Worm (Caenorhabditis elegans) whole organism, midembryonic: Measurements from ENCODE around the gene pgp-9.

Experiments used
- T22C8.4 ChIP-seq: fragments of 200-800 bp; sonication (Bioruptor generic); IDR thresholded peaks from 2 replicates; pipeline ENCODE4 v1.3.6; 2022; ENCODE audit warnings: missing genetic modification characterization, missing compliant biosample characterization
- cog-1 ChIP-seq: sonication (generic microtip); optimal IDR thresholded peaks from 2 replicates; lab custom pipeline; 2016; ENCODE audit warnings: missing genetic modification characterization, missing compliant biosample characterization
- flt-1 ChIP-seq: fragments of 200-800 bp; sonication (Bioruptor generic); IDR thresholded peaks from 2 replicates; pipeline ENCODE4 v1.3.6; 2022; ENCODE audit warnings: missing genetic modification characterization, missing compliant biosample characterization
- klf-2 ChIP-seq: fragments of 200-800 bp; sonication (Bioruptor generic); conservative IDR thresholded peaks from 2 replicates; pipeline ENCODE4 v1.3.6; 2022; ENCODE audit warnings: missing genetic modification reagents, missing genetic modification characterization, missing compliant biosample characterization
- med-1 ChIP-seq: sonication (generic microtip); optimal IDR thresholded peaks from 2 replicates; lab custom pipeline; 2017; ENCODE audit warnings: missing genetic modification characterization, mild to moderate bottlenecking, missing compliant biosample characterization, antibody characterized with exemption, missing genetic modification reagents; ENCODE audit not compliant: insufficient read depth
- ref-1 ChIP-seq: fragments of 200-800 bp; sonication (Bioruptor generic); conservative IDR thresholded peaks from 2 replicates; pipeline ENCODE4 v1.3.6; 2022; ENCODE audit warnings: missing genetic modification reagents, missing genetic modification characterization, missing compliant biosample characterization
- tab-1 ChIP-seq: fragments of 200-800 bp; sonication (Bioruptor generic); IDR thresholded peaks from 2 replicates; pipeline ENCODE4 v1.3.6; 2022; ENCODE audit warnings: missing genetic modification characterization, missing compliant biosample characterization
- ztf-23 ChIP-seq: fragments of 200-800 bp; sonication (Bioruptor generic); IDR thresholded peaks from 2 replicates; pipeline ENCODE4 v1.3.6; 2022; ENCODE audit warnings: missing genetic modification reagents, missing genetic modification characterization, missing compliant biosample characterization
- ztf-29 ChIP-seq: fragments of 200-800 bp; sonication (Bioruptor generic); IDR thresholded peaks from 2 replicates; pipeline ENCODE4 v1.3.6; 2022; ENCODE audit warnings: missing genetic modification reagents, missing genetic modification characterization, missing compliant biosample characterization

The pgp-9 gene

DNA sequence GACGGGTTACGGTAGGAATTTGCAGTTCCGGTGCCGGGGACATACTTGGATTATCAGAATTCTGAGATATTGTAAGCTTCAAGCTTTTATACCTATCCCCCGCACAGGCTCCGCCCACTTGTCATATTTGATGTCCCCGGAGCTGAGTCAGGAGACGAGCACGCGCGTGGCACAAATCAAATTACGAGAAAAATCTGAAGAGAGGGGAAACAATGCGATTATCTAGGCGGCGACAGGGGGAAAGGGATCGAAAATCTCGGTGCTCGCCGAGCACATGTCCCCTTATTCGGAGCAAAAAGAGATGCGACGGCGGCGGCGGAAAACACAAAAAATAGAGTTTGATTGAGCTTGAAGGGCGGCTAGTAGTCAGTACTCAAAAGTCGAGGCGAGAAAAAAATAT lies 6.5 kb upstream of the pgp-9 start, which contains the start of gene R12G8.1:
Gene R12G8.1, minus strand, starts transcription at position 63 of the 400 bp plus-strand sequence.
- TF ChIP-seq T22C8.4 (GFP tag; lab: Robert Waterston, UW) (no peak), med-1 (GFP tag; lab: Kevin White, UChicago) (no peak), tab-1 (GFP tag; lab: Robert Waterston, UW) (no peak), flt-1 (no peak), cog-1 (tag; lab: Kevin White, UChicago) (no peak), ztf-23 (GFP tag; lab: Robert Waterston, UW) (no peak), ref-1 (no peak), ztf-29 (GFP tag; lab: Robert Waterston, UW) (no peak), klf-2 (no peak)

DNA sequence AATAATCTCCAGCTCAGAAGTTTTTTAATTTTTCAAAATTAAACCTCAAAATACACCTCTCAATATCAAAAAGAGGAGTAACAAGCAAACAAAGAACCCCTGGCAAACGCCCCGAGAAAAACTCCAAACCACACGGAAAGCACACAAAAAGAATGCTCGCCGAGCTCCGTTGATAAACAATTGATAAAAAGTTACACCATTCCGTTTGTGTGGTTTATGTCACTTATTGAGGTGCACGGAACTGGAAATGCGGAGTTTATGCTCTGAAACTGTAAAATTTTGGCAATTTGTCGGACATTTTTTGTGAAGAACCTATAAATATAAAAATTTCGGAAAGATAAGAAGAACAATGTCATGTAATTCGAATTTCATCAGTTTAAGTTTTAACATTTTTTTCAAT lies 3.4 kb upstream of the pgp-9 start:
- TF ChIP-seq med-1 (GFP tag; lab: Kevin White, UChicago) (no peak), klf-2 (no peak), cog-1 (tag; lab: Kevin White, UChicago) (no peak), ztf-23 (GFP tag; lab: Robert Waterston, UW) (no peak), tab-1 (GFP tag; lab: Robert Waterston, UW) (no peak), ztf-29 (GFP tag; lab: Robert Waterston, UW) (no peak), T22C8.4 (GFP tag; lab: Robert Waterston, UW) (no peak), flt-1 (no peak), ref-1 (no peak)

DNA sequence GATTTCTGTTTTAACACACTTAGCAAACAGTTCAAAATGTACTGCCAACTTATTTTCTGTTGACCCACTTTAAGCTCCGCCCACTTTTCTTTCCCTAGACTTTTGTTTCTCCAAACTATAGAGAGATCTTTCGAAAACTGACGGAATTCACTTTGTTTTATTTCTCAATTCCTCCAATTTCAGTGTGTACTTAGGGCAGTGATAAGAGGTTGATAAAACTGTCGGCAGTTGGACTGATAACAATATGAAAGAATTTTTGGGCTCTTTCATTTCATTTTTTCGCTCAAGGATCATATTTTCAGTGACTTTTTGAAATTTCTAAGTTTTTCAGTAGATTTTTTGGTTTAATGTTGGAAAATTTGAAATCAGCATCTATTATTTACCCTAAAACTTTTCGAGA lies 693 bp upstream of the pgp-9 start:
- TF ChIP-seq flt-1 (no peak), klf-2 (no peak), T22C8.4 (GFP tag; lab: Robert Waterston, UW) (no peak), ref-1 (no peak), ztf-23 (GFP tag; lab: Robert Waterston, UW) (no peak), ztf-29 (GFP tag; lab: Robert Waterston, UW) (no peak)

DNA sequence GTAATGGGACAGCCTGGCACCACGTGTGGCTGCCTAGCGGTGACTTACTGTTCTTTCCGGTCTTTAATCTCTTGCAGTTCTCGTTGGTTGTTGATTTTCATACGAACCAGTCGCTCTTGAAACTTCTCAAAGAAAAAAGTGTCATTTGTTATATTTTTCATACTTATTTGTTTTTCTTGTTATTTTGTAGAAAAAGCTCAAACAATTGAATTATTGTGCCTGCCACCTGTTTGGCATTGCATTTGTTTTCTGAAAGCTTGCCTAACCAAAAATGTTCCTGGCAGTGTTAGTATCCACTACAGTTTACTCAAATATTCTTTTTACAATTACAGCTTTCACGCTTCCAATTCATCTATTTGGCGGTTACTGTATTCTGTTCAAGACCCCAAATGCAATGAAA lies 9.4 kb downstream of the pgp-9 start, which contains the start of the genes C47A10.16 and srh-283:
Gene C47A10.16, minus strand, starts transcription at position 101 of the 400 bp plus-strand sequence.
Gene srh-283, plus strand, starts transcription at position 272 of the 400 bp plus-strand sequence.
- TF ChIP-seq med-1 (GFP tag; lab: Kevin White, UChicago) (no peak), ztf-29 (GFP tag; lab: Robert Waterston, UW) (no peak), T22C8.4 (GFP tag; lab: Robert Waterston, UW) (no peak), ztf-23 (GFP tag; lab: Robert Waterston, UW) (no peak), flt-1 (no peak), ref-1 (no peak), klf-2 (no peak), cog-1 (tag; lab: Kevin White, UChicago) (no peak), tab-1 (GFP tag; lab: Robert Waterston, UW) (no peak)

DNA sequence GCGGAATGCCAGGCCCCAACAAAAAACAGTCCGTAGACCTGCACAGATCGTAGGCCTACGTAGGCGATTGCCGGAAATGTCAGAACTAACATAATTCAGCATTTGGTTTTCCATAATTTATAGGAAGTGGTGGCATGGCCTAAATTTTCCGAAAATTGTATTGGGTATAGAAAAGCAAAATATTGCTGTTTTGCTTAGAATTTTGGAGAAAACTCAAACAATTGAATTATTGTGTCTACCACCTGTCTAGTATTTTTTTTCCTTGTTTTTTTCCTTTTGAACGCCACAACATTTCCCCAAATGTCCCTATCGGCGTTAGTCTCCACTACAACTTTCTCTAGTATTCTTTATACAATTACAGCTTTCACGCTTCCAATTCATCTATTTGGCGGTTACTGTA lies 11.6 kb downstream of the pgp-9 start, which contains the start of gene srh-284:
Gene srh-284, plus strand, starts transcription at position 301 of the 400 bp plus-strand sequence.
- TF ChIP-seq ztf-23 (GFP tag; lab: Robert Waterston, UW) (no peak), cog-1 (tag; lab: Kevin White, UChicago) (no peak), ztf-29 (GFP tag; lab: Robert Waterston, UW) (no peak), T22C8.4 (GFP tag; lab: Robert Waterston, UW) (no peak), klf-2 (no peak), ref-1 (no peak), tab-1 (GFP tag; lab: Robert Waterston, UW) (no peak), med-1 (GFP tag; lab: Kevin White, UChicago) (no peak), flt-1 (no peak)

DNA sequence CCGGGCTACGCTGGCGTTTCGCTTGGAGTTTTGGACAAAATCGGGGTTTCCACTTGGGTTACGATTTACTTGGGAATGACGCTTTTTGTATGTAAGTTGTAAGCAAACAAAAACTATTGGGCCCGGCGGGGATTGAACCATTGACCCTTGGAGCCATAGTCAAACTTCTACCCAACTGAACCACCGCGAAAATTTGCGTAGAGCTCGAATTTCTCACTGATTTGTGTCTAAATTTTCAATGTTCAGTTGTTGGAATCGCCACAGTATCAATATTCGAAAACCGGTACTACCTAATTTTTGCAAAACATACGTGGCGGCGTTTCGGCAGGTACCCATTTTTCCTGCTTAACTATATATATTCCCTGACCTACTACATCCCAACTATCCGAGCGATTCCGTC lies 12.1 kb downstream of the pgp-9 start:
- TF ChIP-seq med-1 (GFP tag; lab: Kevin White, UChicago): no peak
- TF ChIP-seq ztf-29 (GFP tag; lab: Robert Waterston, UW): no peak
- no peak for TF ChIP-seq ref-1
- TF ChIP-seq cog-1 (tag; lab: Kevin White, UChicago): no peak
- TF ChIP-seq flt-1: no peak
- TF ChIP-seq klf-2: no peak
- no peak for TF ChIP-seq tab-1 (GFP tag; lab: Robert Waterston, UW)
- TF ChIP-seq ztf-23 (GFP tag; lab: Robert Waterston, UW): no peak
- no peak for TF ChIP-seq T22C8.4 (GFP tag; lab: Robert Waterston, UW)

DNA sequence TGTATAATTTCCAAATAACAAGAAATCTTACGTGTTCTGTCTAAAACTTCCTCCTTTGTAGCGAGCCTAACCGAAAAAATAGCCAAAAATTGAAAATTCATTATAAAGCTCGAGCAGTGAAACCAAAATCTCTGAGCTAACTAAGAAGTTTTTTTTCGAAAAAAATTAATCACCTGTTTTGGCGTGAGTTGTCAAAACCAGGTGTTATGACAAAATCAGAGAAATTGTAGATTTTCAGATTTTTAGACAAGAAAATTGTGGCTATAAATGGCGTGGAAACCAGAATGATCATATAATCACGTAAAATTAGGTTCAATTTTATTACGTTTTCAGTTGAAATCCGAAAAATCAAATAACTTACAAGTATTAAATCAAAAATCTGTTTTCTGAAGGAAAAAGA lies 17.4 kb downstream of the pgp-9 start, which contains the start of gene sre-21:
Gene sre-21, minus strand, starts transcription at position 101 of the 400 bp plus-strand sequence.
- TF ChIP-seq klf-2: no peak
- no peak for TF ChIP-seq ref-1
- TF ChIP-seq ztf-29 (GFP tag; lab: Robert Waterston, UW): no peak
- no peak for TF ChIP-seq ztf-23 (GFP tag; lab: Robert Waterston, UW)
- TF ChIP-seq T22C8.4 (GFP tag; lab: Robert Waterston, UW): no peak
- no peak for TF ChIP-seq med-1 (GFP tag; lab: Kevin White, UChicago)
- TF ChIP-seq cog-1 (tag; lab: Kevin White, UChicago): no peak
- no peak for TF ChIP-seq tab-1 (GFP tag; lab: Robert Waterston, UW)
- TF ChIP-seq flt-1: no peak

DNA sequence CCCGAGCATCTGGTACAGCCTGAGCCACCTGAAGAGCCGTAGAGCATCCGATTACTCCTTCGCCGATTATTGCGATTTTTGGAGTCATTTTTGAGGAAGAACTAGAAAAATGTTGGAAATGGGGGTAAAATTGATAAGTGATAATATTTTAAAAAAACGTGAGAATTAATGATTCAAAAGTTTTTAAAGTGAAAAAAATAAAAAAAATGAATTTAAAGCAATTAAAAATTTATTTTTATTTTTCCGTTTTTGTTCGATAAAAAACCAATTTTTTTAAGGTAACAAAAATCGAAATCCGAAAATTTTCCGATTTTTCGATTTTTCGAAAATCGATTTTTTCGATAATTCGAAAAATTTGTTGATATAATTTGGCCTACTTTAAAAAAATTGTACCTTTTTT lies 21.4 kb downstream of the pgp-9 start, which contains the start of gene ddo-1:
Gene ddo-1, minus strand, starts transcription at position 101 of the 400 bp plus-strand sequence.
- TF ChIP-seq flt-1: no peak
- TF ChIP-seq ztf-23 (GFP tag; lab: Robert Waterston, UW): no peak
- TF ChIP-seq tab-1 (GFP tag; lab: Robert Waterston, UW): no peak
- TF ChIP-seq med-1 (GFP tag; lab: Kevin White, UChicago): no peak
- TF ChIP-seq klf-2: no peak
- no peak for TF ChIP-seq T22C8.4 (GFP tag; lab: Robert Waterston, UW)
- TF ChIP-seq ztf-29 (GFP tag; lab: Robert Waterston, UW): no peak
- no peak for TF ChIP-seq ref-1
- TF ChIP-seq cog-1 (tag; lab: Kevin White, UChicago): no peak

DNA sequence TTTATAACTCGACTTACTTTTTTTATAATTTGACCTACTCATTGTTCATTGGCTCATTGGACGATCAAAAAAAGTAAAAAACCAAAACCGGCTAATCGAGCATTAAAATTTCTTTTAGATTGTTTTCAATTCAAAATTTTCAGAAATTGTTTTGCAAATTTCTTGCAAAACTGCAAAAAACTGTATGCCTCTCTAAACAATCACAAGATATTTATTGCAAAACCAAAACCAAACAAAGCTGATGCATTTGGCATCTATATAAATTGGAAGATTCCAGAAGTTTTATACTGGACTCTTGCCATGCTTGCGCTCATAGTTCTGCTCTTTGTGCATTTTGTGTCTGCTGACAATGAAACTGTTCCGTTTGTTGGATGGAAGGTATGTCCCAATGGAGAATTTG lies 21.9 kb downstream of the pgp-9 start, which contains the start of gene C47A10.12:
Gene C47A10.12, plus strand, starts transcription at position 301 of the 400 bp plus-strand sequence.
- no peak for TF ChIP-seq T22C8.4 (GFP tag; lab: Robert Waterston, UW)
- no peak for TF ChIP-seq ztf-29 (GFP tag; lab: Robert Waterston, UW)

DNA sequence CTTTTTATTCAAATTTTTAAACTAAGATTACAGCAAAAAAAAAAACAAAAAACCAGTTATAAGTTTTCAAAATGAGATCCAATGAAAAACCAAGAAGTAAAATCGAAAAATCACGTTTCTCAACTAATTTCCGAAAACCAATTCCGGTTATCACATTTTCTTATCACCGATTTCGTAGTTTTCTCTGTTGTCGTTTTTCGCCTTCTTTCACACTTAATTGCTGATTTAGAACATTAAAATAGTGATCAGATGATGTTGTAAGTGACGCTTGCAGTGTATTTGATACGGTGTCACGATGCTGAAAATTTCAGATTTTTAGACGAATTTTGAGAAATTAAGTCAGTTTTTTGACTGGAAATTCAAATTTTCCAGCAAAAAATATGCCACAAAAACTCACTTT lies 24.6 kb downstream of the pgp-9 start:
- TF ChIP-seq med-1 (GFP tag; lab: Kevin White, UChicago) (no peak), ztf-29 (GFP tag; lab: Robert Waterston, UW) (no peak), flt-1 (no peak), tab-1 (GFP tag; lab: Robert Waterston, UW) (no peak), ztf-23 (GFP tag; lab: Robert Waterston, UW) (no peak), ref-1 (no peak), cog-1 (tag; lab: Kevin White, UChicago) (no peak), klf-2 (no peak), T22C8.4 (GFP tag; lab: Robert Waterston, UW) (no peak)
